Worm (Caenorhabditis elegans): ENCODE measurements around the gene ncs-4.

The ncs-4 gene

DNA sequence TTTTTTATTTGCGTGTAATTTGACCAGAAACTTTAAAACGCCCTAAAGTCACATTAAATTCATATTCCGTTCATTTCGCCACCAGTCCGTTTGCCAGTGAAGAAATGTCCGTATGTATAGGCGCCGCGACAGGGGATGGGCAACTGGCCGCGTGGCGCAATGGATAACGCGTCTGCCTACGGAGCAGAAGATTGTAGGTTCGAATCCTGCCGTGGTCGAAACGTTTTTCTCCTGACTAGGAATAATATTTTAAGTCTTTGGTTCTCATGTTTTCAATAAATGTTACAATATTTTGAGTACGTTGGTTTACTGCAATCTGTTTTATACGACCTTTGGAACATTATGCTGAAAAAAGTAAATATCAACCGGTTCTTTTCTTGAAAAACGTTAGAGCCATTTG, 31.3 kb upstream of the ncs-4 start:
- 0 out of 2 replicates have a peak, but pooled peaks have one; percentile 35 for TF ChIP-seq sea-1 (GFP tag; conservative IDR thresholded peaks at IDR 0.05)
- TF ChIP-seq hnd-1 (tag; optimal IDR thresholded peaks at IDR 0.05), result no peak
- TF ChIP-seq tbx-37 (GFP tag; conservative IDR thresholded peaks at IDR 0.05), result peak; percentile 33; the same call in 1 of the 2 replicates
- peak; percentile 60 for TF ChIP-seq hmg-4 (GFP tag; optimal IDR thresholded peaks at IDR 0.05)
- TF ChIP-seq F13C5.2 (tag; optimal IDR thresholded peaks at IDR 0.05), result no peak
- TF ChIP-seq scrt-1 (GFP tag; IDR thresholded peaks at IDR 0.05), result peak; percentile 60; the same call in 1 of the 2 replicates

DNA sequence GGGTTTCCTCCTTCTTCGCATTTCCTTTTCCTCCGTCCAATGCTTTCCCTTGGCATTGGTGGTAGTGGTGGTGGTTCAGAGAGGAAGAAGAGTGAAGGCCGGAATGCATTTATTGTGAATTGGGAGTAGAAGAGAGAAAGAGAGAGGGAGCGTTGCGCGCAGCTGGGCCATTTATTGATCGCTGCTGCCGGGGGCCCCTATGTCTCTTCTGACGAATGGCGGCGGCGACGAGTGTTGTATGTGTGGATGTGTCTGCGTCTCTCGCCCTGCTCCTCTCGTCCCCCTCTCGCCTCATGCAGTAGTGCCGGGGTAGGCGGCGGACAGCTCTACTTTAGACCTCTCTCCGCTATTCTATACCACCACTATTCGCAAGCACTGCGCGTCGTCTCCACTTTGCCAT, 29.7 kb upstream of the ncs-4 start, which contains the start of gene unc-115:
TSS of gene unc-115 (plus strand) at position 301 of the 400 bp plus-strand sequence.
- TF ChIP-seq flt-1 (GFP tag; IDR thresholded peaks at IDR 0.05) (no peak), hmbx-1 (tag; optimal IDR thresholded peaks at IDR 0.05) (no peak), pes-1 (GFP tag; IDR thresholded peaks at IDR 0.05) (no peak), hmg-4 (GFP tag; optimal IDR thresholded peaks at IDR 0.05) (peak; percentile 93), sea-1 (GFP tag; conservative IDR thresholded peaks at IDR 0.05) (0 out of 2 replicates have a peak, but pooled peaks have one; percentile 26), tbx-37 (GFP tag; conservative IDR thresholded peaks at IDR 0.05) (no peak), scrt-1 (GFP tag; IDR thresholded peaks at IDR 0.05) (0 out of 2 replicates have a peak, but pooled peaks have one; percentile 33), tra-4 (tag; optimal IDR thresholded peaks at IDR 0.05) (no peak), F13C5.2 (tag; optimal IDR thresholded peaks at IDR 0.05) (peak; percentile 82), ama-1 (optimal IDR thresholded peaks at IDR 0.05) (no peak), aly-1 (tag; optimal IDR thresholded peaks at IDR 0.05) (peak; percentile 75), ets-7 (tag; optimal IDR thresholded peaks at IDR 0.05) (no peak), hnd-1 (tag; optimal IDR thresholded peaks at IDR 0.05) (no peak), ceh-36 (tag; optimal IDR thresholded peaks at IDR 0.05) (no peak), B0310.2 (tag; optimal IDR thresholded peaks at IDR 0.05) (peak; percentile 6), ceh-13 (GFP tag; optimal IDR thresholded peaks at IDR 0.05) (no peak), tbx-11 (GFP tag; IDR thresholded peaks at IDR 0.05) (no peak)

DNA sequence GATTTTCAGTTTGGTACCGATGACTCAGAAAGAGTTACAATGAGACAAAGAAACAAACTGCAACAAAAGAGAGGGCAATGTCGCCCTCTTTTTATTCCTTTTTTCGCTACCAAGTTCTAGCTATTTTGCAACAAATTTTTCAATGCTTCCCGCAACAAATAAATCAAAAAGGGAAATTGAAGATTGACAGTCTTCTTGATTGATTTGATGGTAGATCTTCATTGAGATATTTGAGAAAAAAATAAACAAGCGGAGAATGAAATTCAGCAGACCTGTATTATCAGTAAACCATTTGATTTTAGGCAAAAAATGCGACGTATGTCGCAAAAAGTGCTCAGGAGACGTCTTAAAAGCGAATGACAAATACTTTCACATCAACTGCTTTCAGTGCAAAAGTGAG, 29.1 kb upstream of the ncs-4 start:
- no peak for TF ChIP-seq hmg-4 (GFP tag; optimal IDR thresholded peaks at IDR 0.05)
- TF ChIP-seq aly-1 (tag; optimal IDR thresholded peaks at IDR 0.05), result no peak
- no peak for TF ChIP-seq hmbx-1 (tag; optimal IDR thresholded peaks at IDR 0.05)
- TF ChIP-seq scrt-1 (GFP tag; IDR thresholded peaks at IDR 0.05), result no peak
- TF ChIP-seq ceh-13 (GFP tag; optimal IDR thresholded peaks at IDR 0.05), result no peak
- TF ChIP-seq pes-1 (GFP tag; IDR thresholded peaks at IDR 0.05), result no peak
- no peak for TF ChIP-seq tbx-11 (GFP tag; IDR thresholded peaks at IDR 0.05)
- TF ChIP-seq ama-1 (optimal IDR thresholded peaks at IDR 0.05), result no peak
- TF ChIP-seq ceh-36 (tag; optimal IDR thresholded peaks at IDR 0.05), result no peak
- no peak for TF ChIP-seq sea-1 (GFP tag; conservative IDR thresholded peaks at IDR 0.05)
- TF ChIP-seq B0310.2 (tag; optimal IDR thresholded peaks at IDR 0.05), result no peak
- TF ChIP-seq hnd-1 (tag; optimal IDR thresholded peaks at IDR 0.05), result no peak

DNA sequence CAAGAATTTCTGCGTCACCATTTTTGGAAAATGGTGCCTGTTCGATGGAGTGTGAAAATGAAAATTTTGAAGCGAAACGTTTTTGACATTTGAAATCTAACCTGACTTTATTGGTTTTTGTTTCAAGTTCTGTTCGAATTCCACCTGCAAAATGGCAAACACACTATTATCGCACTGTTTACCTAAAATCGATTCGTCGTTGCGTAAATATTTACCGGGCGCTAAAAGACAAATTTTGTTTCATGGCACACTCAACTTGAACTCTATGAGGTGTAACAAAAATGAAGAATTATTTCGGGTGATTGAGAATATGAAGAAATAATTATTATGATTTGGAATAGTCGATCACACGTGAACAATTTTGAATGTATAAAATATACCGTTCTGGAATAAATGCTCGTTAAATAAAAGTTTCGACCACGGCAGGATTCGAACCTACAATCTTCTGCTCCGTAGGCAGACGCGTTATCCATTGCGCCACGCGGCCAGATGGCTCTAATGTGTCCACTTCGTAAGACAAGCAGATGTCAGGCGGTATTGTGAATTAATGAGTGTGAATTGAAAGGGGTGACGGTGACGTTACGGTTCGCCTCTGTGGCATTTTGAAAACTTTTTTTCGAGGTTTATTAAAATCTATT, 28.0 kb upstream of the ncs-4 start:
- TF ChIP-seq hmbx-1 (tag; optimal IDR thresholded peaks at IDR 0.05) (no peak), tra-4 (tag; optimal IDR thresholded peaks at IDR 0.05) (no peak), pes-1 (GFP tag; IDR thresholded peaks at IDR 0.05) (peak; percentile 78), ceh-13 (GFP tag; optimal IDR thresholded peaks at IDR 0.05) (no peak), flt-1 (GFP tag; IDR thresholded peaks at IDR 0.05) (peak; percentile 70), B0310.2 (tag; optimal IDR thresholded peaks at IDR 0.05) (no peak), scrt-1 (GFP tag; IDR thresholded peaks at IDR 0.05) (peak; percentile 33; the same call in 1 of the 2 replicates), ama-1 (optimal IDR thresholded peaks at IDR 0.05) (no peak), F13C5.2 (tag; optimal IDR thresholded peaks at IDR 0.05) (no peak), hmg-4 (GFP tag; optimal IDR thresholded peaks at IDR 0.05) (peak; percentile 41), aly-1 (tag; optimal IDR thresholded peaks at IDR 0.05) (no peak), hnd-1 (tag; optimal IDR thresholded peaks at IDR 0.05) (peak; percentile 7), sea-1 (GFP tag; conservative IDR thresholded peaks at IDR 0.05) (peak; percentile 61; the same call in 1 of the 2 replicates), ceh-36 (tag; optimal IDR thresholded peaks at IDR 0.05) (peak; percentile 34), ets-7 (tag; optimal IDR thresholded peaks at IDR 0.05) (no peak), tbx-37 (GFP tag; conservative IDR thresholded peaks at IDR 0.05) (no peak), tbx-11 (GFP tag; IDR thresholded peaks at IDR 0.05) (peak; percentile 43; the same call in 1 of the 2 replicates)

DNA sequence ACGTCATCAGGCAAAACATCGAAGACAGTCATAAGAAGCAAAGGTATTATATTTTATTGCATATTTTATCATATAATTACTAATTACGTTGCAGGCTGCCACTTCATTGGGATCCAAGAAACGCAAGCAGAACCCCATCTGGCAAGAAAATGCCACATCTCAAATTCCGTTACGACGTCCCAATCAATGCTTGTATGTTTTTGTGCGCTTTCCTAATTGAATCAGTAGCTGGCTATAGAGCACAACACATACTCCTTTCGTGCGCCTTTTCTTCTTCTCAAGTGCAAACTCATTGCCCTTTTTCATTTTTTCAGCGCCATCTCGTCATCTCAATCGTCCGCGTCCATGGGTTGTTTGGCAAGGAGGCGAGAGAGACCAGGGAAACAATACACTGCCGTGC, 25.4 kb upstream of the ncs-4 start:
- TF ChIP-seq sea-1 (GFP tag; conservative IDR thresholded peaks at IDR 0.05) (no peak), B0310.2 (tag; optimal IDR thresholded peaks at IDR 0.05) (no peak), pes-1 (GFP tag; IDR thresholded peaks at IDR 0.05) (no peak)

DNA sequence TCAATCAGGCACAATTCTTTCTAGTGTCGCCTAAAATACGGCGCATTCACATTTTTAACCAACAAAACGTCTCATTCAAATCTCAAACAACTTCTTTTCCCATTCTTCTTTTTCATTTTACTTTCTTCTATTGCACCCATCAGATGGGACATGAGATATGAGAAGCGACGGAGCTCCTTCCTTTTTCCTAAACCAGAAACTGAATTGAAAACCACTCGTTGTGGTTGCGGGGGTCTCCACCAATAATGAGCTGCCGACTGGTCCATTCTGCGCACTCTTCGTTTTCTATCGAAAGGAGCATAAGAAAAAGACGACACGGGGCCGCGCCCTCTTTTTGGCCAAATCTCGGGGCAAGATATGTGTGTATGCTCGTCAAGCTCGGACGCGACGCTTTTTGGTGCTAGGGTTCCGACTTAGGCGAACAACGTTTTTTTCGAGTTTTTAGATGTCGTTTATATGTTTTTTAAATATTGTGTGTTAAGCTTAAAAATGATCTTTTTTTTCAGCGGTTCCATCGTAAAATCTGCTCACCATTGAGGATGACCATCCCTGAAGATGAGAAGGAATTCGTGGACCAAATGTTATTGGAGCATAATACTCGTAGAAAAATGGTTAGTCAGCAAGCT, 21.9 kb upstream of the ncs-4 start, which contains the start of gene F09B9.5:
TSS of gene F09B9.5 (plus strand) at position 501 of the 626 bp plus-strand sequence.
- TF ChIP-seq hmbx-1 (tag; optimal IDR thresholded peaks at IDR 0.05) (no peak), B0310.2 (tag; optimal IDR thresholded peaks at IDR 0.05) (no peak), pes-1 (GFP tag; IDR thresholded peaks at IDR 0.05) (0 out of 2 replicates have a peak, but pooled peaks have one; percentile 44)

DNA sequence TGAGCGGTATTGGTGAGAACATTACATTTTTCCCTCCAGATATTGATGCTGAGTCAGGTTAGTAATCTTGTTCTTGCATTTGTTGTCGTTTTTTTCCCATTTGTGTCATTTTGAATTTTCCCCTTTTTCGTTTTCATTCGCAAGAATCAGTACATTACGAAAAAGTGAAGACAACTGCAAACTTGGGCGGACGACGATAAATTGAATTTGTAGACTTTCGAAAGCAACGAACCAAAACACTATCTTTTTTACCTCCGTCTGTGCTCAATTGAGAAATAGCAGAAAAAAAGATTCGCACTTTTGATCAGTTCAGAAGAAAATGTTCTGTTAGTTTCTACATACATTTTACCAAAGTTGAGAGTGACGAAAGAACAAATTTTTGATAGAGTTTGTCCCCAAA, 21.2 kb upstream of the ncs-4 start:
- TF ChIP-seq tbx-11 (GFP tag; IDR thresholded peaks at IDR 0.05) (no peak), flt-1 (GFP tag; IDR thresholded peaks at IDR 0.05) (no peak), hmbx-1 (tag; optimal IDR thresholded peaks at IDR 0.05) (no peak), hmg-4 (GFP tag; optimal IDR thresholded peaks at IDR 0.05) (no peak), hnd-1 (tag; optimal IDR thresholded peaks at IDR 0.05) (no peak), ets-7 (tag; optimal IDR thresholded peaks at IDR 0.05) (no peak), scrt-1 (GFP tag; IDR thresholded peaks at IDR 0.05) (no peak), sea-1 (GFP tag; conservative IDR thresholded peaks at IDR 0.05) (no peak), tbx-37 (GFP tag; conservative IDR thresholded peaks at IDR 0.05) (no peak), ama-1 (optimal IDR thresholded peaks at IDR 0.05) (no peak), aly-1 (tag; optimal IDR thresholded peaks at IDR 0.05) (no peak), B0310.2 (tag; optimal IDR thresholded peaks at IDR 0.05) (no peak), ceh-13 (GFP tag; optimal IDR thresholded peaks at IDR 0.05) (no peak), ceh-36 (tag; optimal IDR thresholded peaks at IDR 0.05) (no peak), pes-1 (GFP tag; IDR thresholded peaks at IDR 0.05) (no peak)

Measured in whole organism, early embryonic.